Worm (Caenorhabditis elegans): ENCODE measurements around the gene Y119D3B.12.

DNA sequence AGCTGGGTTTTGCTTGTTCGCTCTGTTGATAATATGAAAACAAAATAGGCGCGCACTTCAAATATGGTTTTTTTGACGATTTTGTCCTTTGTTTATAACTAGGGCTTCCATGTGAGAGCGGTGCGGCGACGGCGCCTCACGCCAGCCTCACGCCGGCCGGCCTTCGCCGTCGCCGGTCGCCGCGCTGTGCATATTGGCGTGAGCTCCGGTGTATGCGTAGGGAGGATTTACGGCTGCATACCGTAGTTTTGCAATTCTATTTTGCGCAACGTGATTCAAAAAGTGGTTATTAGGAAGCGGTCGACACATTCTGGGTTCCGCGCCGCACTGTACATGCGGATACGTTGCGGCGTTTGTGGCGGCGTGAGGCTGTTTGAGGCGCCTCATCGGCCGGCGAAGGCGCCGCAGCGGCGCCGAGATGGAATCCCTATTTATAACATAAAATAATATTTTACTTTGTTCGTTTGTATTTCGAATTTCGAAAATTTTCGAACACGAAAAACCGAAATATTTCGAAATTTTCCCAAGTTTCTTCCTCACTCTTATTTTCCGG is 11.9 kb downstream of the Y119D3B.12 start:
- TF ChIP-seq unc-62 (GFP tag; optimal IDR thresholded peaks at IDR 0.05) (no peak), ama-1 (optimal IDR thresholded peaks at IDR 0.05) (no peak), pha-4 (tag; optimal IDR thresholded peaks at IDR 0.05) (no peak), fkh-10 (GFP tag; optimal IDR thresholded peaks at IDR 0.05) (no peak), nhr-43 (tag; optimal IDR thresholded peaks at IDR 0.05; ENCODE audit: poor library complexity, severe bottlenecking) (no peak), mdl-1 (tag; optimal IDR thresholded peaks at IDR 0.05) (no peak), elt-3 (tag; optimal IDR thresholded peaks at IDR 0.05) (no peak), nhr-76 (tag; optimal IDR thresholded peaks at IDR 0.05) (no peak)
